Worm (Caenorhabditis elegans) whole organism, early embryonic: ENCODE data around the gene W02A2.9.

Source experiments
- B0310.2 ChIP-seq: sonication (generic microtip); optimal IDR thresholded peaks from 2 replicates; lab custom pipeline; 2016; ENCODE audit warnings: mild to moderate bottlenecking, missing genetic modification characterization, missing compliant biosample characterization
- F13C5.2 ChIP-seq: sonication (generic microtip); optimal IDR thresholded peaks from 2 replicates; lab custom pipeline; 2017; ENCODE audit warnings: mild to moderate bottlenecking, missing genetic modification characterization, inconsistent platforms, missing compliant biosample characterization
- aly-1 ChIP-seq: sonication (generic microtip); optimal IDR thresholded peaks from 2 replicates; lab custom pipeline; 2016; ENCODE audit warnings: missing genetic modification characterization, missing compliant biosample characterization
- ama-1 ChIP-seq: fragments of 150-350 bp; optimal IDR thresholded peaks from 2 replicates; lab custom pipeline; 2014
- ceh-13 ChIP-seq: fragments of 200-800 bp; sonication (Bioruptor generic); optimal IDR thresholded peaks from 2 replicates; lab custom pipeline; 2018; ENCODE audit warnings: mild to moderate bottlenecking, missing genetic modification characterization, missing compliant biosample characterization
- ceh-36 ChIP-seq: sonication (generic microtip); optimal IDR thresholded peaks from 2 replicates; lab custom pipeline; 2016; ENCODE audit warnings: missing genetic modification characterization, inconsistent platforms, missing compliant biosample characterization
- ets-7 ChIP-seq: sonication (generic microtip); optimal IDR thresholded peaks from 2 replicates; lab custom pipeline; 2016; ENCODE audit warnings: missing genotype, missing genetic modification characterization, missing compliant biosample characterization
- flt-1 ChIP-seq: fragments of 200-800 bp; sonication (Bioruptor generic); IDR thresholded peaks from 2 replicates; pipeline ENCODE4 v1.3.6; 2022; ENCODE audit warnings: missing genetic modification characterization, missing compliant biosample characterization
- hmbx-1 ChIP-seq: sonication (generic microtip); optimal IDR thresholded peaks from 2 replicates; lab custom pipeline; 2016; ENCODE audit warnings: mild to moderate bottlenecking, missing genetic modification characterization, missing compliant biosample characterization
- hmg-4 ChIP-seq: fragments of 200-800 bp; sonication (Bioruptor generic); optimal IDR thresholded peaks from 2 replicates; lab custom pipeline; 2018; ENCODE audit warnings: mild to moderate bottlenecking, missing genetic modification characterization, missing compliant biosample characterization
- hnd-1 ChIP-seq: sonication (generic microtip); optimal IDR thresholded peaks from 2 replicates; lab custom pipeline; 2016; ENCODE audit warnings: missing genetic modification characterization, missing compliant biosample characterization
- pes-1 ChIP-seq: fragments of 200-800 bp; sonication (Bioruptor generic); IDR thresholded peaks from 2 replicates; pipeline ENCODE4 v1.3.6; 2022; ENCODE audit warnings: missing genetic modification reagents, missing genetic modification characterization, missing compliant biosample characterization
- scrt-1 ChIP-seq: fragments of 200-800 bp; sonication (Bioruptor generic); IDR thresholded peaks from 2 replicates; pipeline ENCODE4 v1.3.6; 2022; ENCODE audit warnings: missing genetic modification characterization, missing compliant biosample characterization
- sea-1 ChIP-seq: fragments of 200-800 bp; sonication (Bioruptor generic); conservative IDR thresholded peaks from 2 replicates; pipeline ENCODE4 v1.3.6; 2022; ENCODE audit warnings: missing genetic modification characterization, missing compliant biosample characterization
- tbx-11 ChIP-seq: fragments of 200-800 bp; sonication (Bioruptor generic); IDR thresholded peaks from 2 replicates; pipeline ENCODE4 v1.3.6; 2022; ENCODE audit warnings: missing genetic modification characterization, missing compliant biosample characterization
- tbx-37 ChIP-seq: fragments of 200-800 bp; sonication (Bioruptor generic); conservative IDR thresholded peaks from 2 replicates; pipeline ENCODE4 v1.3.6; 2022; ENCODE audit warnings: missing genetic modification reagents, missing genetic modification characterization, missing compliant biosample characterization
- tra-4 ChIP-seq: sonication (generic microtip); optimal IDR thresholded peaks from 2 replicates; lab custom pipeline; 2017; ENCODE audit warnings: missing genetic modification characterization, missing compliant biosample characterization

Gene W02A2.9

DNA sequence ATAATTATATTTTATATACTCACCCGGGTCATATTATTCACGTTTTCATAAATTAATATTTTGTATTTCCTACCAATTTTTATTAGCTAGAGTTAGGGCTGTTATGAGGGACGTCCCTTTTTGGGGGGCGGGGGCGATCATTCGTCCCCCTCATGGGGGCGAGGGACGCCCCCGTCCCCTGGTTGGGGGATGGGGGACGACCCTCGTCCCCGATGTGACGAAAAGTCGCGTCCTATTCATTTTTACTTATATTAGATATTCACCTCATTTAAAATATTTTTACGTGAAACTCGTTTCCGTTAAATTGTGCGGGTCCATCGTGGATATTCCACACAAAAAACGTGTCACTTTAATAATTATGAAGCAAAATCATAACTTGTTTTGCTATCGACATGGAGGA lies 1.1 kb downstream of the W02A2.9 start, which contains the start of gene W02A2.12:
Gene W02A2.12 (minus strand): TSS at position 240 of the 400 bp plus-strand sequence.
- TF ChIP-seq hnd-1 (tag; lab: Kevin White, UChicago) (no peak), pes-1 (GFP tag; lab: Robert Waterston, UW) (no peak), scrt-1 (no peak), aly-1 (tag; lab: Kevin White, UChicago) (no peak), ama-1 (lab: Kevin White, UChicago) (no peak), hmbx-1 (tag; lab: Kevin White, UChicago) (no peak), B0310.2 (tag; lab: Kevin White, UChicago) (no peak), ceh-36 (tag; lab: Kevin White, UChicago) (no peak), F13C5.2 (tag; lab: Kevin White, UChicago) (no peak)

DNA sequence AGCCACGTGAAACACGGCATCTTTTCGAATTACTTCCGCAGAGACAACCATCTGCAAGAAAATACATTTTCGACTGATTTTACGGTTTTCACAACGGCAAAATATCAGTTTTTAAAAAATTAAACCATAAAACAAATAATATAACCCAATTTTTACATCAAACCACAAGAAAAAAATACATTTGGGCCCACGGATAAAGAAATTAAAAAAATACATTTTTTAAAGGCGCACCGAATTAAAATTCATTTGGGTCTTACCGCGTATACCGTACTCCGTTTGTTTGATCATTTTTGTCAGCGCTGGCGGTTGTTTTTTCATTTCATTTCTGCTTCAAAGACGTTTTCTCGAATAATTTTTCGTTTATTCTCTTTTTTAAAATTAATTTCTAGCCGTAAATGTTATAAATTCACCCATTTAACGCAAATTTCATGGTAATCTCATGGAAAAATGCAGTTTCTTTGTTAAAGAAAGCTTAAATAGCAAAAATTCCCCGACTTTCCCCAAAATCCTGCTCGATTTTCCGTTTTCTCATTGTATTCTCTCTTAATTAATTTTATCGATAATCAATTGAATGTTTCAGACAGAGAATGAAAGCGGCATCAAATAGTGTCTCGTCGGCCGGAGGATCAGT lies 5.8 kb downstream of the W02A2.9 start, which contains the start of the genes rec-8 and mex-5:
Gene rec-8 (minus strand): TSS at position 51 of the 631 bp plus-strand sequence.
Gene mex-5 (plus strand): TSS at position 581 of the 631 bp plus-strand sequence.
- TF ChIP-seq ama-1 (lab: Kevin White, UChicago) (no peak), tbx-11 (GFP tag; lab: Robert Waterston, UW) (no peak), F13C5.2 (tag; lab: Kevin White, UChicago) (no peak), B0310.2 (tag; lab: Kevin White, UChicago) (no peak), hmg-4 (GFP tag; lab: Kevin White, UChicago) (no peak), ets-7 (no peak)

DNA sequence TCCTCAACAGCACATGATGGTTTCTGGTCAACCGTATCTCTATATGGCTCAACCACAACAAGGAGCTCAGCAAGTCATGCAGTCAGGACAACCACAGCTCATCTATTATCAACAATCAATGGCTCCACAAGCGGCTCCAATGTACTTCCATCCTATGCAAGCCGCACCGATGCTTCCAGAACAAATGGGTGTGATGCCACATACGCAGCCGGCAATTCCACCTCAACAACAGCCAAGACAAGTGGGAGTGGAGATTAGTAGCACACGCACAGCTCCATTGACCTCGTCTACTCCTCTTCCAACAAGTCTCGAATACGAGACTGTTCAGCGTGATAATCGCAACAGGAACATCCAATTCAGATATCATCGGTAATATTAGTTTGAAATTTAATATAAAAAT lies 6.6 kb downstream of the W02A2.9 start:
- no peak for TF ChIP-seq F13C5.2 (tag; lab: Kevin White, UChicago)
- TF ChIP-seq pes-1 (GFP tag; lab: Robert Waterston, UW), result no peak
- no peak for TF ChIP-seq ama-1 (lab: Kevin White, UChicago)
- TF ChIP-seq hnd-1 (tag; lab: Kevin White, UChicago), result no peak
- TF ChIP-seq ceh-36 (tag; lab: Kevin White, UChicago), result no peak
- no peak for TF ChIP-seq flt-1
- no peak for TF ChIP-seq ceh-13 (GFP tag; lab: Kevin White, UChicago)
- TF ChIP-seq tra-4 (tag; lab: Kevin White, UChicago), result no peak
- TF ChIP-seq ets-7, result no peak
- no peak for TF ChIP-seq tbx-37 (GFP tag; lab: Robert Waterston, UW)
- no peak for TF ChIP-seq hmg-4 (GFP tag; lab: Kevin White, UChicago)
- TF ChIP-seq sea-1, result no peak
- no peak for TF ChIP-seq tbx-11 (GFP tag; lab: Robert Waterston, UW)
- TF ChIP-seq aly-1 (tag; lab: Kevin White, UChicago), result no peak
- no peak for TF ChIP-seq hmbx-1 (tag; lab: Kevin White, UChicago)
- TF ChIP-seq scrt-1, result no peak
- TF ChIP-seq B0310.2 (tag; lab: Kevin White, UChicago), result no peak

DNA sequence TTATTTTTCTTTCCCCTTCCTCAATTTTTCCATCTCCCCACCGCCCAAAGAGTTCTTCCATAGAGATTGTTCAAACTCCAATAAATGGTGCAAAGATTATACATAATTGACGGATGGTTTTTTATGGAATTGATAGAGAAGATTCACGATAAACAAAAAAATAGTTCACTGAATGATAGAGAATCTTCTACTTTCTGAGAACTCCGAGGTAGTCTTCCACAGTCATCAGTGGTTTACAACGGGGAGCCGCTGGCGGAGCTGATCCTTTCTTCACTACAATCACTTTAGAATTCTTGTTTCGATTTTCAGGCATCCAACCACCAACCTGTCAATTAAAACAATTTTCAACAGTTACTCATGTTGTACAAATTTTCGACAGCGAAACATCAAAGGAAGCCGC lies 8.5 kb downstream of the W02A2.9 start:
- TF ChIP-seq ceh-36 (tag; lab: Kevin White, UChicago) (no peak), scrt-1 (no peak), ceh-13 (GFP tag; lab: Kevin White, UChicago) (no peak), F13C5.2 (tag; lab: Kevin White, UChicago) (no peak), tbx-11 (GFP tag; lab: Robert Waterston, UW) (no peak), ama-1 (lab: Kevin White, UChicago) (no peak), tra-4 (tag; lab: Kevin White, UChicago) (no peak), hnd-1 (tag; lab: Kevin White, UChicago) (no peak), flt-1 (no peak)

DNA sequence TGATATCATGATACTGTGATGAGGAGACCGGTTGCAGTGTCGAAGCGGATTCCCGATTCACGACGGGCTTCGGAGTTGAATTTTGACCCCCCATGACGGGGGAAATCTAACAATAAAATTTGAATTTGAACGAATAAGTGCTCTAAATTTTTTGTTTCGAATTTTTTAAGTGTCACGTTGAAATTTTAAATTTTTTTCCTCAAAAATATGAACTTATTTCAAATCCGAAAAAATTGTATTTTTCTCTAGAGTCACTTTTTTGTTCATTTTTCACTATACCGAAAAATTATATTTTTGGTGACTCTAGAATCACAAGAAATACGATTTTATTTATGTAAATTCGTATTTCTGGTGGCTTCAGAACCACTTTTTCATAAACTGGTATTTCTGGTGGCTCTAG lies 11.0 kb downstream of the W02A2.9 start, which contains the start of gene W02A2.8:
Gene W02A2.8 (minus strand): TSS at position 101 of the 400 bp plus-strand sequence.
- TF ChIP-seq ceh-13 (GFP tag; lab: Kevin White, UChicago) (no peak), flt-1 (no peak), hnd-1 (tag; lab: Kevin White, UChicago) (no peak), ets-7 (no peak), tbx-11 (GFP tag; lab: Robert Waterston, UW) (no peak), hmbx-1 (tag; lab: Kevin White, UChicago) (no peak), tbx-37 (GFP tag; lab: Robert Waterston, UW) (no peak), ceh-36 (tag; lab: Kevin White, UChicago) (no peak), pes-1 (GFP tag; lab: Robert Waterston, UW) (no peak), B0310.2 (tag; lab: Kevin White, UChicago) (no peak)

DNA sequence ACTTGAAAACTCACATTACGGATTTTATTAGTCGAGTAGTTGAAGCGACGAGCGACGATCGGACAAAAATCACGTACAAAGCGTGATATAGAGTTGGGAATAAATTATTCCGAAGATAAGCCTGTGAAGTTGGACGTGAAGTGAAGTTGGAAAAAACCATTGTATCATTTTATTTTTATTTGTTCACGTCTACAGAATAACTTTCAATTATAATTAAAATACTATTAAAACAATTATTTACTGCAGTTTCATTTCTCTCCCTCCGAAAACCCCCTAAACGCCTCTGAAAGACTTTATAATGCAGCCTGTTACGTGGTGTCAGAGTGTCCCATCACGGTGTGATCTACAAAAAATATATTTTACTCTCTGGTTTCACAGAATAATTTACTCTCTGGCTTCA lies 12.7 kb downstream of the W02A2.9 start, which contains the start of gene Y62E10A.3:
Gene Y62E10A.3 (minus strand): TSS at position 101 of the 400 bp plus-strand sequence.
- TF ChIP-seq ama-1 (lab: Kevin White, UChicago) (no peak), ceh-36 (tag; lab: Kevin White, UChicago) (no peak), scrt-1 (no peak), tbx-11 (GFP tag; lab: Robert Waterston, UW) (no peak), hnd-1 (tag; lab: Kevin White, UChicago) (no peak), B0310.2 (tag; lab: Kevin White, UChicago) (no peak), F13C5.2 (tag; lab: Kevin White, UChicago) (no peak), tra-4 (tag; lab: Kevin White, UChicago) (no peak), ets-7 (no peak), ceh-13 (GFP tag; lab: Kevin White, UChicago) (no peak), pes-1 (GFP tag; lab: Robert Waterston, UW) (no peak), tbx-37 (GFP tag; lab: Robert Waterston, UW) (no peak)

DNA sequence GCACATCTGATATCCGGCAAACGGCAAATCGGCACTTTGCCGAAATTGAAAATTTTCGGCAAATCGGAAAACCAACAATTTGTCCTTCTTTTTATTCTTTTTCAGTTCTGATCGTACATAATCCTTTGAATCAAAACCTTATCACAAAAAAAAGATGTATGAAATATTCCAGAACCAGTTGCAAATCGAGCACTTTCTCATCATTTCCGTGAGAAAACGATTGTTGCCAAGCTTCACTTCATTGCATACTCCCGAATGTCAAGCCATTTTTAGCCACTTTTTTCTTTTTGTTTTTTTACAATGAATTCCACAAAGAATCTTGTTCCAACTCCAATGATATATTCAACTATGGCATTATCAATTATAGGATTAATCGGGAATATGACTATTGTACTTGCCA lies 17.4 kb downstream of the W02A2.9 start, which contains the start of gene srsx-25:
Gene srsx-25 (plus strand): TSS at position 301 of the 400 bp plus-strand sequence.
- no peak for TF ChIP-seq hnd-1 (tag; lab: Kevin White, UChicago)
